Fruit fly (Drosophila melanogaster): ENCODE data around the gene CG8958.

dm6 chrX:16063414-16063938 is 19.6 kb upstream of the CG8958 start, which contains the start of gene dpr18:
- TF ChIP-seq pan (optimal IDR thresholded peaks at IDR 0.05) (no peak), CG8478 (optimal IDR thresholded peaks at IDR 0.05) (no peak), psq (optimal IDR thresholded peaks at IDR 0.05) (no peak)
